Worm (Caenorhabditis elegans): ENCODE results near the gene R05F9.9.
A peak's percentile ranks its signal among the peaks of the same experiment; 100 is the strongest.

Gene R05F9.9

ce11 chrII:4914214-4914613, 12.3 kb upstream of the R05F9.9 start, which contains the start of gene R05F9.11:
Gene R05F9.11, minus strand, starts transcription at chrII:4914218.
- TF ChIP-seq lin-13 (GFP tag; optimal IDR thresholded peaks at IDR 0.05): no peak
- TF ChIP-seq unc-62 (GFP tag; optimal IDR thresholded peaks at IDR 0.05): no peak
- TF ChIP-seq C34F6.9 (tag; optimal IDR thresholded peaks at IDR 0.05): no peak
- TF ChIP-seq mdl-1 (tag; optimal IDR thresholded peaks at IDR 0.05): no peak
- no peak for TF ChIP-seq elt-1 (tag; optimal IDR thresholded peaks at IDR 0.05)
- no peak for TF ChIP-seq blmp-1 (tag; optimal IDR thresholded peaks at IDR 0.05; ENCODE audit: insufficient read depth)
- no peak for TF ChIP-seq crh-2 (tag; optimal IDR thresholded peaks at IDR 0.05)
- no peak for TF ChIP-seq nhr-12 (tag; optimal IDR thresholded peaks at IDR 0.05)
- TF ChIP-seq nhr-11 (tag; optimal IDR thresholded peaks at IDR 0.05): no peak
- no peak for TF ChIP-seq fos-1 (tag; optimal IDR thresholded peaks at IDR 0.05)

- TF ChIP-seq lin-13 (GFP tag; optimal IDR thresholded peaks at IDR 0.05) (no peak), C34F6.9 (tag; optimal IDR thresholded peaks at IDR 0.05) (peak; percentile 40), ZK546.5 (tag; optimal IDR thresholded peaks at IDR 0.05) (no peak), alr-1 (tag; optimal IDR thresholded peaks at IDR 0.05) (no peak), skn-1 (tag; optimal IDR thresholded peaks at IDR 0.05) (no peak), ztf-4 (tag; optimal IDR thresholded peaks at IDR 0.05) (peak; percentile 25), mdl-1 (tag; optimal IDR thresholded peaks at IDR 0.05) (no peak), nhr-11 (tag; optimal IDR thresholded peaks at IDR 0.05) (no peak), nhr-23 (tag; optimal IDR thresholded peaks at IDR 0.05) (no peak), nhr-6 (tag; optimal IDR thresholded peaks at IDR 0.05) (no peak), ama-1 (optimal IDR thresholded peaks at IDR 0.05) (no peak), aly-2 (tag; optimal IDR thresholded peaks at IDR 0.05) (no peak), F13H6.1 (tag; optimal IDR thresholded peaks at IDR 0.05) (peak; percentile 28), unc-55 (GFP tag; optimal IDR thresholded peaks at IDR 0.05) (peak; percentile 62), blmp-1 (tag; optimal IDR thresholded peaks at IDR 0.05; ENCODE audit: insufficient read depth) (no peak), sma-9 (GFP tag; optimal IDR thresholded peaks at IDR 0.05) (peak; percentile 25), sma-9 (tag; optimal IDR thresholded peaks at IDR 0.05) (no peak), lsy-2 (tag; optimal IDR thresholded peaks at IDR 0.05) (peak in 1 of 2 experiments; percentile 25), nhr-21 (tag; optimal IDR thresholded peaks at IDR 0.05) (no peak), nhr-129 (tag; optimal IDR thresholded peaks at IDR 0.05) (peak; percentile 43), mab-5 (tag; optimal IDR thresholded peaks at IDR 0.05) (no peak), nhr-12 (tag; optimal IDR thresholded peaks at IDR 0.05) (no peak), ceh-16 (tag; optimal IDR thresholded peaks at IDR 0.05) (no peak), R02D3.7 (tag; optimal IDR thresholded peaks at IDR 0.05) (no peak), elt-3 (tag; optimal IDR thresholded peaks at IDR 0.05) (no peak), nhr-237 (tag; optimal IDR thresholded peaks at IDR 0.05) (no peak), peb-1 (tag; optimal IDR thresholded peaks at IDR 0.05) (no peak), fos-1 (tag; optimal IDR thresholded peaks at IDR 0.05) (peak; percentile 10), ztf-11 (tag; optimal IDR thresholded peaks at IDR 0.05) (no peak), lin-39 (tag; optimal IDR thresholded peaks at IDR 0.05) (no peak), mbf-1 (tag; optimal IDR thresholded peaks at IDR 0.05) (no peak), gmeb-1 (tag; optimal IDR thresholded peaks at IDR 0.05) (no peak), sem-4 (tag; optimal IDR thresholded peaks at IDR 0.05) (no peak), ztf-1 (GFP tag; conservative IDR thresholded peaks at IDR 0.05) (no peak), lin-11 (tag; optimal IDR thresholded peaks at IDR 0.05) (no peak), Y55F3AM.14 (GFP tag; optimal IDR thresholded peaks at IDR 0.05) (peak; percentile 18), snpc-4 (tag; optimal IDR thresholded peaks at IDR 0.05) (no peak), dmd-4 (tag; optimal IDR thresholded peaks at IDR 0.05) (no peak), unc-39 (tag; optimal IDR thresholded peaks at IDR 0.05) (no peak), unc-62 (GFP tag; optimal IDR thresholded peaks at IDR 0.05) (no peak), zag-1 (tag; optimal IDR thresholded peaks at IDR 0.05) (peak; percentile 22), crh-2 (tag; optimal IDR thresholded peaks at IDR 0.05) (no peak), elt-1 (tag; optimal IDR thresholded peaks at IDR 0.05) (no peak), ceh-82 (tag; optimal IDR thresholded peaks at IDR 0.05) (no peak), nhr-25 (tag; optimal IDR thresholded peaks at IDR 0.05) (no peak), nhr-10 (tag; optimal IDR thresholded peaks at IDR 0.05) (no peak), sma-3 (GFP tag; optimal IDR thresholded peaks at IDR 0.05) (peak; percentile 7), nhr-77 (tag; optimal IDR thresholded peaks at IDR 0.05) (no peak), egl-27 (tag; optimal IDR thresholded peaks at IDR 0.05) (no peak)
Measured at ce11 chrII:4908160-4908559, 6.3 kb upstream of the R05F9.9 start.

Data from whole organism, L2 larva.